Fruit fly (Drosophila melanogaster): ENCODE results near the gene Doc3.

Doc3 gene

dm6 chr3L:9045318-9045717 lies 40.3 kb downstream of the Doc3 start (continued):
- TF ChIP-seq CG43689 (GFP tag; IDR thresholded peaks at IDR 0.05) (no peak), Sry-δ (GFP tag; optimal IDR thresholded peaks at IDR 0.05) (peak; percentile 26), Hmr (GFP tag; optimal IDR thresholded peaks at IDR 0.05) (peak; percentile 17), usp (GFP tag; optimal IDR thresholded peaks at IDR 0.05) (no peak), CG6813 (GFP tag; optimal IDR thresholded peaks at IDR 0.05) (peak; percentile 44), CG34422 (GFP tag; IDR thresholded peaks at IDR 0.05) (peak; percentile 57; the same call in 2 of the 3 replicates), CG4404 (GFP tag; IDR thresholded peaks at IDR 0.05) (peak; percentile 77), B-H1 (GFP tag; IDR thresholded peaks at IDR 0.05) (peak; percentile 53; the same call in 1 of the 3 replicates), CG18599 (GFP tag; optimal IDR thresholded peaks at IDR 0.05) (peak; percentile 75), Gug (GFP tag; IDR thresholded peaks at IDR 0.05) (peak; percentile 48; the same call in 2 of the 4 replicates), CG8359 (GFP tag; optimal IDR thresholded peaks at IDR 0.05; ENCODE audit: borderline replicate concordance) (no peak), CG32532 (GFP tag; IDR thresholded peaks at IDR 0.05) (peak; percentile 52), B-H2 (GFP tag; optimal IDR thresholded peaks at IDR 0.05) (no peak), CG1832 (GFP tag; optimal IDR thresholded peaks at IDR 0.05) (no peak), Dbx (GFP tag; IDR thresholded peaks at IDR 0.05) (peak; percentile 63; the same call in 2 of the 3 replicates), Pdp1 (GFP tag; optimal IDR thresholded peaks at IDR 0.05) (peak; percentile 59 to 75), HLHmδ (GFP tag; optimal IDR thresholded peaks at IDR 0.05) (no peak), ab (GFP tag; optimal IDR thresholded peaks at IDR 0.05) (no peak), her (GFP tag; optimal IDR thresholded peaks at IDR 0.05) (peak; percentile 18), CHES-1-like (GFP tag; optimal IDR thresholded peaks at IDR 0.05) (no peak), CG8290 (GFP tag; optimal IDR thresholded peaks at IDR 0.05) (no peak), CG8290 (tag; optimal IDR thresholded peaks at IDR 0.05) (no peak), Nf-YA (GFP tag; IDR thresholded peaks at IDR 0.05) (peak; percentile 60), toy (GFP tag; IDR thresholded peaks at IDR 0.05) (no peak), Fer3 (tag; optimal IDR thresholded peaks at IDR 0.05) (peak; percentile 56), eyg (GFP tag; optimal IDR thresholded peaks at IDR 0.05) (peak; percentile 60), amos (GFP tag; IDR thresholded peaks at IDR 0.05; ENCODE audit: partially characterized antibody) (no peak), tgo (GFP tag; IDR thresholded peaks at IDR 0.05) (peak; percentile 65), sima (GFP tag; optimal IDR thresholded peaks at IDR 0.05) (peak; percentile 44), crol (GFP tag; IDR thresholded peaks at IDR 0.05) (no peak), Kr (GFP tag; optimal IDR thresholded peaks at IDR 0.05) (no peak), Dad (GFP tag; optimal IDR thresholded peaks at IDR 0.05) (peak; percentile 59), CG11696 (GFP tag; IDR thresholded peaks at IDR 0.05) (no peak), lilli (GFP tag; optimal IDR thresholded peaks at IDR 0.05) (peak; percentile 42), CG30403 (GFP tag; optimal IDR thresholded peaks at IDR 0.05) (peak; percentile 60), lab (GFP tag; optimal IDR thresholded peaks at IDR 0.05) (peak; percentile 64), Side (GFP tag; optimal IDR thresholded peaks at IDR 0.05) (peak; percentile 52), Meics (GFP tag; optimal IDR thresholded peaks at IDR 0.05) (peak; percentile 45), ftz-f1 (GFP tag; optimal IDR thresholded peaks at IDR 0.05) (no peak), ap (GFP tag; IDR thresholded peaks at IDR 0.05) (peak; percentile 87), Atf6 (GFP tag; IDR thresholded peaks at IDR 0.05) (peak; percentile 48; the same call in 1 of the 2 replicates), bsh (GFP tag; optimal IDR thresholded peaks at IDR 0.05) (peak in 1 of 2 experiments; percentile 50), Ets65A (GFP tag) (peak; percentile 97), Eip74EF (GFP tag; optimal IDR thresholded peaks at IDR 0.05) (peak in 1 of 2 experiments; percentile 50), CG18476 (GFP tag; optimal IDR thresholded peaks at IDR 0.05) (peak; percentile 24), az2 (GFP tag; optimal IDR thresholded peaks at IDR 0.05) (peak; percentile 56), CG14965 (GFP tag; optimal IDR thresholded peaks at IDR 0.05; ENCODE audit: borderline replicate concordance) (peak; percentile 10), Hey (tag; optimal IDR thresholded peaks at IDR 0.05) (no peak), CG10565 (GFP tag; optimal IDR thresholded peaks at IDR 0.05) (no peak), CG14667 (GFP tag; IDR thresholded peaks at IDR 0.05) (peak; percentile 61), chinmo (GFP tag; IDR thresholded peaks at IDR 0.05; ENCODE audit: partially characterized antibody) (no peak)

Data from whole organism, embryonic.